Worm (Caenorhabditis elegans) whole organism, early embryonic: ENCODE results near the gene ZK1290.1.

Experiments
- B0310.2 ChIP-seq: sonication (generic microtip); optimal IDR thresholded peaks from 2 replicates; lab custom pipeline; 2016; ENCODE audit warnings: mild to moderate bottlenecking, missing genetic modification characterization, missing compliant biosample characterization
- F13C5.2 ChIP-seq: sonication (generic microtip); optimal IDR thresholded peaks from 2 replicates; lab custom pipeline; 2017; ENCODE audit warnings: mild to moderate bottlenecking, missing genetic modification characterization, inconsistent platforms, missing compliant biosample characterization
- aly-1 ChIP-seq: sonication (generic microtip); optimal IDR thresholded peaks from 2 replicates; lab custom pipeline; 2016; ENCODE audit warnings: missing genetic modification characterization, missing compliant biosample characterization
- ama-1 ChIP-seq: fragments of 150-350 bp; optimal IDR thresholded peaks from 2 replicates; lab custom pipeline; 2014
- ceh-13 ChIP-seq: fragments of 200-800 bp; sonication (Bioruptor generic); optimal IDR thresholded peaks from 2 replicates; lab custom pipeline; 2018; ENCODE audit warnings: mild to moderate bottlenecking, missing genetic modification characterization, missing compliant biosample characterization
- ceh-36 ChIP-seq: sonication (generic microtip); optimal IDR thresholded peaks from 2 replicates; lab custom pipeline; 2016; ENCODE audit warnings: missing genetic modification characterization, inconsistent platforms, missing compliant biosample characterization
- ets-7 ChIP-seq: sonication (generic microtip); optimal IDR thresholded peaks from 2 replicates; lab custom pipeline; 2016; ENCODE audit warnings: missing genotype, missing genetic modification characterization, missing compliant biosample characterization
- flt-1 ChIP-seq: fragments of 200-800 bp; sonication (Bioruptor generic); IDR thresholded peaks from 2 replicates; pipeline ENCODE4 v1.3.6; 2022; ENCODE audit warnings: missing genetic modification characterization, missing compliant biosample characterization
- hmbx-1 ChIP-seq: sonication (generic microtip); optimal IDR thresholded peaks from 2 replicates; lab custom pipeline; 2016; ENCODE audit warnings: mild to moderate bottlenecking, missing genetic modification characterization, missing compliant biosample characterization
- hmg-4 ChIP-seq: fragments of 200-800 bp; sonication (Bioruptor generic); optimal IDR thresholded peaks from 2 replicates; lab custom pipeline; 2018; ENCODE audit warnings: mild to moderate bottlenecking, missing genetic modification characterization, missing compliant biosample characterization
- hnd-1 ChIP-seq: sonication (generic microtip); optimal IDR thresholded peaks from 2 replicates; lab custom pipeline; 2016; ENCODE audit warnings: missing genetic modification characterization, missing compliant biosample characterization
- pes-1 ChIP-seq: fragments of 200-800 bp; sonication (Bioruptor generic); IDR thresholded peaks from 2 replicates; pipeline ENCODE4 v1.3.6; 2022; ENCODE audit warnings: missing genetic modification reagents, missing genetic modification characterization, missing compliant biosample characterization
- scrt-1 ChIP-seq: fragments of 200-800 bp; sonication (Bioruptor generic); IDR thresholded peaks from 2 replicates; pipeline ENCODE4 v1.3.6; 2022; ENCODE audit warnings: missing genetic modification characterization, missing compliant biosample characterization
- sea-1 ChIP-seq: fragments of 200-800 bp; sonication (Bioruptor generic); conservative IDR thresholded peaks from 2 replicates; pipeline ENCODE4 v1.3.6; 2022; ENCODE audit warnings: missing genetic modification characterization, missing compliant biosample characterization
- tbx-11 ChIP-seq: fragments of 200-800 bp; sonication (Bioruptor generic); IDR thresholded peaks from 2 replicates; pipeline ENCODE4 v1.3.6; 2022; ENCODE audit warnings: missing genetic modification characterization, missing compliant biosample characterization
- tbx-37 ChIP-seq: fragments of 200-800 bp; sonication (Bioruptor generic); conservative IDR thresholded peaks from 2 replicates; pipeline ENCODE4 v1.3.6; 2022; ENCODE audit warnings: missing genetic modification reagents, missing genetic modification characterization, missing compliant biosample characterization
- tra-4 ChIP-seq: sonication (generic microtip); optimal IDR thresholded peaks from 2 replicates; lab custom pipeline; 2017; ENCODE audit warnings: missing genetic modification characterization, missing compliant biosample characterization

ZK1290.1 gene

DNA sequence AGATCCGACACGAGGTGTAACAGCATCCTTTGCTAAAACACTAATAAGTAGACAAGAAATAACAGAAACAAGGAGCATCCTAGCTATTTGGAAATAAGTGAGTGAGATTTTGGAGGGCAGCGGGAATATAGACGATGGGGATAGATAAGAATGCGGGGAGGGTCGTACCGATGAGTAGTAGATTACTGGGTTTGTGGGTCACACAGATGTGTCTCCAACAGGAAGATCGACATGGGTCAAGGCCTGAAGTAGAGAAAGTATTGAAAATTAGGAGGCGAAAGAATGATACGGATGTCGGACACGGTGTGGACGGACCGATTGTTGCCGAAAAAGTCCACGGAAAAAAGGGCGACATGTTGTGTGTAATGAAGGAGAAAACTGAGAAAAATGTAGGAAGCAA is 27.2 kb upstream of the ZK1290.1 start, which contains the start of gene wrt-10:
TSS of gene wrt-10 (minus strand) at position 195 of the 400 bp plus-strand sequence.
- TF ChIP-seq hmg-4, result no peak
- no peak for TF ChIP-seq ama-1
- TF ChIP-seq tbx-37, result no peak
- no peak for TF ChIP-seq ceh-13
- no peak for TF ChIP-seq F13C5.2 (tag; lab: Kevin White, UChicago)
- no peak for TF ChIP-seq ceh-36 (tag; lab: Kevin White, UChicago)
- TF ChIP-seq hnd-1 (tag; lab: Kevin White, UChicago), result no peak
- TF ChIP-seq sea-1, result no peak
- TF ChIP-seq ets-7, result no peak
- TF ChIP-seq aly-1 (tag; lab: Kevin White, UChicago), result no peak
- TF ChIP-seq hmbx-1 (tag; lab: Kevin White, UChicago), result no peak
- no peak for TF ChIP-seq flt-1
- TF ChIP-seq scrt-1, result no peak
- no peak for TF ChIP-seq tbx-11
- no peak for TF ChIP-seq pes-1 (GFP tag; lab: Robert Waterston, UW)

DNA sequence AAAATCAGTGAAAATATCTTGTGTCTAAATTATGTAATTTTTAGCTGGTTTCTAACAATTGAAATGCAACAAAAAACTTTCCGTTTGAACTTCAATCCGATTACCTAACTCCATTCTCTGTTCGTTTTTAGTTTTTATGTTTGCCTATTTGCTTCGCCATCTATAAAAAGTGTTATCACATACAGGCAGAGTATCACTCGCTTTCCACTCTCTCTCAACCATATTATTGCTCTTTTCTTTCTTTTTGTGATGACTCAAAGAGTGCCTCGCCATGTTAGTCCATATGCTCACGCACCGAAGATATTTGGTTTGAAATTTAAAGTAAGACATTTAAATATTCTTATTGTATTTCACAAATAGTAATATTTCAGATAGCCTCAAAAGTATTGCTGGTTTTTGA is 26.6 kb upstream of the ZK1290.1 start, which contains the start of gene ZK1290.13:
TSS of gene ZK1290.13 (plus strand) at position 73 of the 400 bp plus-strand sequence.
- no peak for TF ChIP-seq ets-7
- no peak for TF ChIP-seq scrt-1
- TF ChIP-seq flt-1, result no peak
- no peak for TF ChIP-seq aly-1 (tag; lab: Kevin White, UChicago)
- no peak for TF ChIP-seq ceh-36 (tag; lab: Kevin White, UChicago)
- no peak for TF ChIP-seq hmbx-1 (tag; lab: Kevin White, UChicago)
- no peak for TF ChIP-seq B0310.2 (tag; lab: Kevin White, UChicago)
- TF ChIP-seq ama-1, result no peak
- TF ChIP-seq tra-4 (tag; lab: Kevin White, UChicago), result no peak

DNA sequence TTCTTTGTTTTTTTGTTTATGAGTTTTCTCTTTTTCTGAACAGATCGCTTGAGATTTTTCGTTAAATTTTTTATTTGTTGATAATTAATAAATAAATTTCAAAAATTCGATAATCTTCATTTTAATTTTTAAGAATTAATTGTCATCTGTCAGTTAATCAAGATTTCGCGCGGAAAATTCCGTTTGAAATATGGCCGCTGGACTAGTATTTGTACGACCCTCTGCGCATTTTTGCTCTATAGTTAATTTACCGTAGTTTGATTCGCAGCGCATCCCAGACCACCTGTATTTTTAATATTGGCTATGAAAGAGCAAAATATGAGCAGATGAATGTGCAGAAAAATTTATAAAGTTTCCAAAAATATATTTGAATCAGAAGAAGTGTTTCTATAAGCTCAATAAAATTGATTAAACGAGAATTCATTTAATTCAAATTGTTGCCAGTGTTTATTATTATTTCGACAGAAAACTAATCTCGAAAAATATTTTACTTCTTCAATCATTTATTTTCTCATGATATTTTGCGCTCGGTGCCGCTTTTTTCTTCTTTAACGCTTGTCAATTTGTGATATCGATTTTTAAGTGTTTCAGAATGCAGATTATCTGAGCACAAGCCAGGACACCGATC is 23.8 kb upstream of the ZK1290.1 start, which contains the start of gene nfi-1:
TSS of gene nfi-1 (plus strand) at position 578 of the 628 bp plus-strand sequence.
- TF ChIP-seq pes-1 (GFP tag; lab: Robert Waterston, UW), result no peak

DNA sequence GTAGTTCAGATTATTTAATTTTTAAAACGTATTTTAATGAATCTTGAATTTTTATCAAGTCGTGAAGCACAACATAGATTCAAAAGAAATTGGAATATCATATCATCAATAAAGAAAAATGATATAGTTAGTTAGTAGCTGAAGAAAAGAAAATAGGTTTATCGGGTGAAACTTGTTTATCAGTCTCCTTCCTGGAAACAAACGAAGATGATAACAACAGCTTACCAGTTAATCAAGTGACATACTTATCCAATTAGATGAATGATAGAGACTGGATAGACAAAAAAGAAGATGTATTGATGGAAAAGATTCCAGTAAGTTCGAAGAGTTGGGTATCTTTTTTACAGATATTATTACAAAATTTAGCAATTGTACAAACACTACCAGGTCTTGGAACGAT is 18.6 kb upstream of the ZK1290.1 start:
- TF ChIP-seq scrt-1 (no peak), tra-4 (tag; lab: Kevin White, UChicago) (no peak), B0310.2 (tag; lab: Kevin White, UChicago) (no peak), flt-1 (no peak), hmg-4 (no peak), ama-1 (no peak), pes-1 (GFP tag; lab: Robert Waterston, UW) (no peak), F13C5.2 (tag; lab: Kevin White, UChicago) (no peak), ceh-13 (no peak)

DNA sequence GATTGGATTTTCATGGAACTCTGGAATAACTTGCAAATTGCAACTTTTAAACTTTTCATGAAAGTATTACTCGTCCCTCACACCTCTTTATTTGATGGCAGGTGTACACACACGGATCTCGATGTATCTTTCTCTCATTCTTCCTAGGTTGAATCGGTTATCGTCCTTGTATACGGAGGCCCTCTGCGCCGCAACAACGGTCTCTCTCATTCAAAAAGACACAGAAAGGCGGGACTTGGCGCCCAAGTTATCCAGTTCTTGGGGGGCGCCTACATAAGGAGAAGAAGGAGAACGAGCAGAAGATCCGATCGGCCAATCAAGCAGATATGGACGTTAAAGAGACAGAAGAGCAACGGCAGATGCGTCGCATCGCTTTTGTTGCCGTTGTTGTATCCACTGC is 17.8 kb upstream of the ZK1290.1 start, which contains the start of gene rol-8:
TSS of gene rol-8 (plus strand) at position 301 of the 400 bp plus-strand sequence.
- no peak for TF ChIP-seq flt-1

DNA sequence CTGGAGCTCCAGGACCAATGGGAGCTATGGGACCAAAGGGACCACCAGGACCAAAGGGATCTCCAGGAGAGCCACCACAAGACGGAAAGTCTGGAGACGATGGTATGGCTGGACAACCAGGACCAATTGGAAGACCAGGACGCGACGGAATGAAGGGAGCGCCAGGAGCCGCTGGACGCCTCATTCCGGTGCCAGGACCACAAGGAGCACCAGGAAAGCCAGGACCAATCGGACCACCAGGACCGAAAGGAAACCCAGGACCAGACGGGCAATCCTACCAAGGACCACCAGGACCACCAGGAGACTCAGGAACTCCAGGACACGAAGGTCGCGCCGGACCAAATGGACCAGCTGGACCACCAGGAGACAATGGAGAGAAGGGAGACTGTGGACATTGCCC is 16.8 kb upstream of the ZK1290.1 start:
- no peak for TF ChIP-seq tra-4 (tag; lab: Kevin White, UChicago)
- TF ChIP-seq aly-1 (tag; lab: Kevin White, UChicago), result no peak
- no peak for TF ChIP-seq scrt-1
- no peak for TF ChIP-seq F13C5.2 (tag; lab: Kevin White, UChicago)
- no peak for TF ChIP-seq tbx-37
- TF ChIP-seq ceh-13, result no peak
- no peak for TF ChIP-seq hmg-4
- TF ChIP-seq tbx-11, result no peak
- no peak for TF ChIP-seq hnd-1 (tag; lab: Kevin White, UChicago)
- no peak for TF ChIP-seq pes-1 (GFP tag; lab: Robert Waterston, UW)
- TF ChIP-seq hmbx-1 (tag; lab: Kevin White, UChicago), result no peak
- no peak for TF ChIP-seq ceh-36 (tag; lab: Kevin White, UChicago)

DNA sequence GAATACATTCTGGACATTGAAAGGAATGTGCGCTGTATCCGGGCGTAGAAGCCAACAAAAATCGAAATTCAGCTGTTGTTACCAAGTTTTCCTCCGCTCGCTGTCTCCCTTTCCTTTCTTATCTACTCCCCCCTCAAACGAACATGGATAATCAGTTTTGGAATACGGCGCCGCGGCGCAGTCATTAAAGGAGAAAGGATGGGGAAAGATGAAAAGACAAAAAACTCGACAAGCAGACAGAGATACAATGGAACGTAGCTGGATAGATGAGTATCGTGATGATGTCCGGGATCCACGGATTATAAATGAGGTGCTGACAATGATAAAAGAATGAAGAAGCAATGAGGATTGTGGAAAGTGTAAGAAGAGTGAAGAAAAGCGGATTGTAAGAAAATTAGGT is 16.2 kb upstream of the ZK1290.1 start:
- TF ChIP-seq hnd-1 (tag; lab: Kevin White, UChicago) (no peak), flt-1 (no peak), scrt-1 (no peak), F13C5.2 (tag; lab: Kevin White, UChicago) (no peak)

DNA sequence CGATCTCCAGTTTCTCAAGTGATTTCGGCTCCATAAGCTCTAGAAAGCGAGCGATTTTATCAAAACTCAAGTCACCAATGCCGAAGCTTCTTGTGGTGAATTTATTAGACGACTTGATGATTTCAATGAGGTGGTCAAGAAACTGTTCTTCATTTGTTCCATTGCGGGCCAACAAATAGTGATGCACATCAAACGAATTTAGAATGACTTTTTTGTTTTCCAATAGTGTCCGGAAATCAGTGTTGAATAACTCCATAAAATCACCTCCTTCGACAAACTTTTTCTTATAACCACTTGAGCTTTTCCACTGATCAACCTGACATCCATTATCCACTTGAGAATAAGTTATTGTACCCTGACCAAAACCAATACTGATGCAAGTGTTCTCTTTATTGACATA is 14.3 kb upstream of the ZK1290.1 start:
- no peak for TF ChIP-seq scrt-1
- no peak for TF ChIP-seq flt-1
- no peak for TF ChIP-seq ceh-36 (tag; lab: Kevin White, UChicago)
- TF ChIP-seq ets-7, result no peak
- TF ChIP-seq aly-1 (tag; lab: Kevin White, UChicago), result no peak
- no peak for TF ChIP-seq tbx-37
- TF ChIP-seq pes-1 (GFP tag; lab: Robert Waterston, UW), result no peak
- no peak for TF ChIP-seq sea-1
- TF ChIP-seq tbx-11, result no peak
- TF ChIP-seq ama-1, result no peak
- TF ChIP-seq F13C5.2 (tag; lab: Kevin White, UChicago), result no peak
- no peak for TF ChIP-seq hmbx-1 (tag; lab: Kevin White, UChicago)
- TF ChIP-seq hnd-1 (tag; lab: Kevin White, UChicago), result no peak

DNA sequence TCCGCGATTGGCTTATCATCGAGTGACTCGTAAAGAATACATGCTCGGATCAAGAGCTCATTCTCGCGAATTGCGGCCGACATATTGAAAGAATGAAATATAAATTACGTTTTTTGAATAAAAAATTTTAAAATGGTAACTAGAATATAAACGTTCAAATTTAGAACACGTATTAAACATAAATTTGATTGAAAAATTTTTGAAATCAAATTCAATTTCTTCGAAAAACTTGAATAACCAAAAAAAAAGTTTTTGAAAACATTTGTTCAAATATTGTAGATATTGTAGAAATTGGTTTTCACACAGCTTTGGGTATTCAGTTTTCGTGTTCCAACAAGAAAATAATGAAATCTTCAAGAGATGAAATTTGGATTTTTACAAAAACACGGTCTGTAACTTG is 13.5 kb upstream of the ZK1290.1 start, which contains the start of gene fbxa-224:
TSS of gene fbxa-224 (minus strand) at position 101 of the 400 bp plus-strand sequence.
- TF ChIP-seq hnd-1 (tag; lab: Kevin White, UChicago) (no peak), scrt-1 (no peak), flt-1 (no peak), pes-1 (GFP tag; lab: Robert Waterston, UW) (no peak), ets-7 (no peak), hmg-4 (no peak), ceh-36 (tag; lab: Kevin White, UChicago) (no peak), ceh-13 (no peak), hmbx-1 (tag; lab: Kevin White, UChicago) (no peak), sea-1 (no peak), tra-4 (tag; lab: Kevin White, UChicago) (no peak), aly-1 (tag; lab: Kevin White, UChicago) (no peak)
